Fruit fly (Drosophila melanogaster): Measurements from ENCODE around the gene CG7484.

DNA sequence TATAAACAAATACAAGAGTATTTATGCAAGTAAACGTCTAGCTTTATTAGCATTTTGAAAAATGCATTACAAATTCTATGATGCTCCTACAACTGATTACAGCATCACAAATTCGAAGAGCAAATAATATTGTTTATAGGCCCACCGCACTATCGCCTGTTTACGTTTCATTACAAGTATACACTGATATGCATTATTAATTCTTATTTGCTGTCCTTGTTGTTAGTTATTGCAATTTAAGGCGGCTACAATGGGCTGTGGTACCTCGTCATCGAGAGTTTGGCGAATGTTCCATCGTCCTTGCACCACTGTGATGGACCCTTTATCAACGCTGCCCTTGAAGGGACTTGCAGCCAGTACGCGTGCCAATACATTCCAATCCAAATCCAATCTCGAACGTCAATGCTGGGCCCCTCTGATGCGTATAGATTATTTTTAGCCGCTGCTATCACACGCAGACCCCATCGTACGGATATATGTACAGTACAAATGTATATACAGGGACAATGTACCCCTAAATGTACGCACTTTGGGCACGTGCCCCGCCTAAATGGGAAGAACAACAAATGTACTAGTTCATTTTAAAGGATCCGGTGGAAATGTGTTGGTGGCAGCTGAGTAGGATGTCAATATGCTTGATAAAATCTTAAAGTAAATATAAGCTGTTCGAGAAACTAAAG, 2.4 kb downstream of the CG7484 start:
- TF ChIP-seq Abd-B (GFP tag; optimal IDR thresholded peaks at IDR 0.05) (no peak), Hr78 (GFP tag; optimal IDR thresholded peaks at IDR 0.05) (no peak), psq (GFP tag; optimal IDR thresholded peaks at IDR 0.05) (no peak), Mio (GFP tag; optimal IDR thresholded peaks at IDR 0.05) (no peak), pan (optimal IDR thresholded peaks at IDR 0.05) (no peak), Myc (optimal IDR thresholded peaks at IDR 0.05) (no peak), usp (GFP tag; optimal IDR thresholded peaks at IDR 0.05) (no peak), Hr83 (GFP tag; optimal IDR thresholded peaks at IDR 0.05; ENCODE audit: poor library complexity, severe bottlenecking) (no peak)

All from whole organism, wandering third instar larva.